Fruit fly (Drosophila melanogaster) whole organism, embryonic: Measurements from ENCODE around the gene CG33191.
A peak's percentile ranks its signal among the peaks of the same experiment; 100 is the strongest.

Source experiments
- B-H2 ChIP-seq: fragments of 200-800 bp; sonication (Bioruptor generic); optimal IDR thresholded peaks from 2 replicates; lab custom pipeline; 2018; ENCODE audit warnings: missing biosample characterization, mild to moderate bottlenecking, missing genetic modification characterization
- Blimp-1 ChIP-seq: fragments of 200-800 bp; sonication (Bioruptor generic); optimal IDR thresholded peaks from 3 replicates; lab custom pipeline; 2018; ENCODE audit warnings: missing biosample characterization, missing genetic modification characterization, mild to moderate bottlenecking, moderate library complexity, missing genetic modification reagents
- CG10267 ChIP-seq: fragments of 200-800 bp; sonication (Bioruptor generic); optimal IDR thresholded peaks from 2 replicates; lab custom pipeline; 2018; ENCODE audit warnings: missing biosample characterization, mild to moderate bottlenecking, missing genetic modification characterization, moderate library complexity
- CG10366 ChIP-seq: fragments of 200-800 bp; sonication (Bioruptor generic); IDR thresholded peaks from 2 replicates; pipeline ENCODE4 v1.3.6; 2022; ENCODE audit warnings: missing biosample characterization, missing genetic modification characterization
- CG11456 ChIP-seq: fragments of 200-800 bp; sonication (Bioruptor generic); IDR thresholded peaks from 3 replicates; pipeline ENCODE4 v1.3.6; 2022; ENCODE audit warnings: missing biosample characterization, missing genetic modification characterization
- CG12071 ChIP-seq: fragments of 200-800 bp; sonication (Bioruptor generic); optimal IDR thresholded peaks from 3 replicates; lab custom pipeline; 2018; ENCODE audit warnings: missing biosample characterization, mild to moderate bottlenecking, missing genetic modification characterization
- CG14710 ChIP-seq: fragments of 200-800 bp; sonication (Bioruptor generic); optimal IDR thresholded peaks from 3 replicates; lab custom pipeline; 2019; ENCODE audit warnings: missing biosample characterization, mild to moderate bottlenecking, missing genetic modification characterization, moderate library complexity
- CG15269 ChIP-seq: fragments of 200-800 bp; sonication (Bioruptor generic); optimal IDR thresholded peaks from 2 replicates; lab custom pipeline; 2018; ENCODE audit warnings: missing biosample characterization, mild to moderate bottlenecking, missing genetic modification characterization, moderate library complexity
- CG15514 ChIP-seq: fragments of 200-800 bp; sonication (Bioruptor generic); optimal IDR thresholded peaks from 3 replicates; lab custom pipeline; 2017; ENCODE audit warnings: missing biosample characterization, missing genetic modification characterization, mild to moderate bottlenecking, moderate library complexity, missing genetic modification reagents
- CG17829 ChIP-seq: fragments of 200-800 bp; optimal IDR thresholded peaks from 2 replicates; lab custom pipeline; 2019; ENCODE audit warnings: missing biosample characterization, mild to moderate bottlenecking, missing genetic modification characterization, moderate library complexity
- CG18476 ChIP-seq: fragments of 200-800 bp; sonication (Bioruptor generic); optimal IDR thresholded peaks from 2 replicates; lab custom pipeline; 2016; ENCODE audit warnings: missing biosample characterization, mild to moderate bottlenecking, missing genetic modification characterization
- CG3995 ChIP-seq: fragments of 200-800 bp; sonication (Bioruptor generic); optimal IDR thresholded peaks from 3 replicates; lab custom pipeline; 2016; ENCODE audit warnings: missing biosample characterization, missing genetic modification characterization
- CG6689 ChIP-seq: fragments of 200-800 bp; sonication (Bioruptor generic); IDR thresholded peaks from 2 replicates; pipeline ENCODE4 v1.3.6; 2022; ENCODE audit warnings: missing biosample characterization, missing genetic modification characterization
- CG6854 ChIP-seq: fragments of 200-800 bp; sonication (Bioruptor generic); optimal IDR thresholded peaks from 3 replicates; lab custom pipeline; 2017; ENCODE audit warnings: missing biosample characterization, mild to moderate bottlenecking, missing genetic modification characterization
- CG7928 ChIP-seq: fragments of 200-800 bp; sonication (Bioruptor generic); optimal IDR thresholded peaks from 2 replicates; lab custom pipeline; 2017; ENCODE audit warnings: missing biosample characterization, mild to moderate bottlenecking, missing genetic modification characterization
- CG8765 ChIP-seq: fragments of 200-800 bp; sonication (Bioruptor generic); IDR thresholded peaks from 2 replicates; pipeline ENCODE4 v1.3.6; 2022; ENCODE audit warnings: missing biosample characterization, missing genetic modification characterization
- CG8944 ChIP-seq: fragments of 200-800 bp; sonication (Bioruptor generic); optimal IDR thresholded peaks from 3 replicates; lab custom pipeline; 2016; ENCODE audit warnings: missing biosample characterization, missing genetic modification characterization
- HLH54F ChIP-seq: fragments of 200-800 bp; sonication (Bioruptor generic); optimal IDR thresholded peaks from 3 replicates; lab custom pipeline; 2016; ENCODE audit warnings: missing biosample characterization, missing genetic modification characterization
- Hmx ChIP-seq: fragments of 200-800 bp; sonication (Bioruptor generic); optimal IDR thresholded peaks from 2 replicates; lab custom pipeline; 2016; ENCODE audit warnings: missing biosample characterization, missing genetic modification characterization
- Hr51 ChIP-seq, 2 experiments: fragments of 200-800 bp; sonication (Bioruptor generic); optimal IDR thresholded peaks; 2 replicates in 1 of 2; 3 replicates in 1 of 2; lab custom pipeline; 2016 to 2018; ENCODE audit warnings: missing biosample characterization in 2 of 2, missing genetic modification characterization in 2 of 2, mild to moderate bottlenecking in 1 of 2, moderate library complexity in 1 of 2
- Mes4 ChIP-seq: fragments of 200-800 bp; sonication (Bioruptor generic); optimal IDR thresholded peaks from 2 replicates; lab custom pipeline; 2016; ENCODE audit warnings: missing biosample characterization, missing genetic modification characterization
- Mrtf ChIP-seq: fragments of 200-800 bp; sonication (Bioruptor generic); IDR thresholded peaks from 3 replicates; pipeline ENCODE4 v1.3.6; 2022; ENCODE audit warnings: missing biosample characterization, missing genetic modification characterization
- NC2α ChIP-seq: fragments of 200-800 bp; sonication (Bioruptor generic); optimal IDR thresholded peaks from 2 replicates; lab custom pipeline; 2016; ENCODE audit warnings: missing biosample characterization, missing genetic modification characterization
- NC2β ChIP-seq: fragments of 200-800 bp; sonication (Bioruptor generic); optimal IDR thresholded peaks from 2 replicates; lab custom pipeline; 2016; ENCODE audit warnings: missing biosample characterization, missing genetic modification characterization
- Nf-YB ChIP-seq: fragments of 200-800 bp; sonication (Bioruptor generic); optimal IDR thresholded peaks from 3 replicates; lab custom pipeline; 2019; ENCODE audit warnings: missing biosample characterization, mild to moderate bottlenecking, missing genetic modification characterization, moderate library complexity
- Sox102F ChIP-seq: fragments of 200-800 bp; sonication (Bioruptor generic); optimal IDR thresholded peaks from 2 replicates; lab custom pipeline; 2018; ENCODE audit warnings: missing biosample characterization, mild to moderate bottlenecking, missing genetic modification characterization, moderate library complexity
- Tbp ChIP-seq: fragments of >200 bp; optimal IDR thresholded peaks from 2 replicates; lab custom pipeline; 2018; ENCODE audit warnings: missing biosample characterization, missing genetic modification characterization
- Xbp1 ChIP-seq: fragments of 200-800 bp; sonication (Bioruptor generic); optimal IDR thresholded peaks from 3 replicates; lab custom pipeline; 2016; ENCODE audit warnings: missing biosample characterization, mild to moderate bottlenecking, missing genetic modification characterization
- YL-1 ChIP-seq: fragments of 200-800 bp; sonication (Bioruptor generic); optimal IDR thresholded peaks from 3 replicates; lab custom pipeline; 2017; ENCODE audit warnings: missing biosample characterization, mild to moderate bottlenecking, missing genetic modification characterization
- amos ChIP-seq: fragments of 200-800 bp; sonication (Bioruptor generic); IDR thresholded peaks from 2 replicates; pipeline ENCODE4 v1.3.6; 2022; ENCODE audit warnings: missing biosample characterization, missing genetic modification characterization; ENCODE audit not compliant: partially characterized antibody
- aop ChIP-seq: fragments of 200-800 bp; sonication (Bioruptor generic); IDR thresholded peaks from 2 replicates; pipeline ENCODE4 v1.3.6; 2022; ENCODE audit warnings: missing biosample characterization, missing genetic modification characterization
- ato ChIP-seq: fragments of 200-800 bp; sonication (Bioruptor generic); IDR thresholded peaks from 2 replicates; pipeline ENCODE4 v1.3.6; 2022; ENCODE audit warnings: missing biosample characterization, missing genetic modification characterization; ENCODE audit not compliant: partially characterized antibody
- ci ChIP-seq: fragments of 200-800 bp; sonication (Bioruptor generic); IDR thresholded peaks from 3 replicates; pipeline ENCODE4 v1.3.6; 2022; ENCODE audit warnings: missing biosample characterization, missing genetic modification characterization
- dimm ChIP-seq: fragments of 200-800 bp; sonication (Bioruptor generic); IDR thresholded peaks from 2 replicates; pipeline ENCODE4 v1.3.6; 2022; ENCODE audit warnings: missing biosample characterization, missing genetic modification characterization
- disco-r ChIP-seq: fragments of 200-800 bp; sonication (Bioruptor generic); optimal IDR thresholded peaks from 2 replicates; lab custom pipeline; 2016; ENCODE audit warnings: missing biosample characterization, missing genetic modification characterization
- dm ChIP-seq: fragments of 200-800 bp; sonication (Bioruptor generic); optimal IDR thresholded peaks from 3 replicates; lab custom pipeline; 2016; ENCODE audit warnings: missing biosample characterization, missing genetic modification characterization
- emc ChIP-seq: fragments of 200-800 bp; sonication (Bioruptor generic); optimal IDR thresholded peaks from 2 replicates; lab custom pipeline; 2016; ENCODE audit warnings: missing biosample characterization, missing genetic modification characterization
- fd96Cb ChIP-seq: fragments of 200-800 bp; sonication (Bioruptor generic); optimal IDR thresholded peaks from 2 replicates; lab custom pipeline; 2018; ENCODE audit warnings: missing biosample characterization, mild to moderate bottlenecking, missing genetic modification characterization, moderate library complexity
- gsb ChIP-seq: fragments of 200-800 bp; sonication (Bioruptor generic); IDR thresholded peaks from 2 replicates; pipeline ENCODE4 v1.3.6; 2022; ENCODE audit warnings: missing biosample characterization, missing genetic modification characterization
- hkb ChIP-seq, 2 experiments: fragments of 200-800 bp in 1 of 2; fragments of >200 bp in 1 of 2; sonication (Bioruptor generic) in 1 of 2; IDR thresholded peaks in 1 of 2; optimal IDR thresholded peaks in 1 of 2; 2 replicates each; pipeline versions ENCODE4 v1.3.6 to Lab custom; 2017 to 2022; ENCODE audit warnings: missing biosample characterization in 1 of 2, missing genetic modification characterization in 1 of 2
- klu ChIP-seq: fragments of 200-800 bp; sonication (Bioruptor generic); IDR thresholded peaks from 2 replicates; pipeline ENCODE4 v1.3.6; 2022; ENCODE audit warnings: missing biosample characterization, missing genetic modification characterization
- lab ChIP-seq: fragments of 200-800 bp; sonication (Bioruptor generic); optimal IDR thresholded peaks from 3 replicates; lab custom pipeline; 2017; ENCODE audit warnings: missing biosample characterization, missing genetic modification characterization, mild to moderate bottlenecking, moderate library complexity, missing genetic modification reagents
- pho ChIP-seq: fragments of 200-800 bp; sonication (Bioruptor generic); optimal IDR thresholded peaks from 2 replicates; lab custom pipeline; 2016; ENCODE audit warnings: missing biosample characterization, missing genetic modification characterization
- run ChIP-seq: fragments of 200-800 bp; sonication (Bioruptor generic); optimal IDR thresholded peaks from 3 replicates; lab custom pipeline; 2018; ENCODE audit warnings: missing biosample characterization, mild to moderate bottlenecking, missing genetic modification characterization
- schlank ChIP-seq: fragments of 200-800 bp; sonication (Bioruptor generic); optimal IDR thresholded peaks from 2 replicates; lab custom pipeline; 2018; ENCODE audit warnings: missing biosample characterization, mild to moderate bottlenecking, missing genetic modification characterization
- stc ChIP-seq: fragments of 200-800 bp; sonication (Bioruptor generic); IDR thresholded peaks from 2 replicates; pipeline ENCODE4 v1.3.6; 2022; ENCODE audit warnings: missing biosample characterization, missing genetic modification characterization
- vnd ChIP-seq: fragments of 200-800 bp; sonication (Bioruptor generic); IDR thresholded peaks from 3 replicates; pipeline ENCODE4 v1.3.6; 2022; ENCODE audit warnings: missing biosample characterization, missing genetic modification characterization; ENCODE audit not compliant: partially characterized antibody
- wor ChIP-seq: fragments of 200-800 bp; sonication (Bioruptor generic); IDR thresholded peaks from 2 replicates; pipeline ENCODE4 v1.3.6; 2022; ENCODE audit warnings: missing biosample characterization, missing genetic modification characterization
- z ChIP-seq: fragments of 200-800 bp; sonication (Bioruptor generic); IDR thresholded peaks from 3 replicates; pipeline ENCODE4 v1.3.6; 2022; ENCODE audit warnings: missing biosample characterization, missing genetic modification characterization

CG33191 gene

DNA sequence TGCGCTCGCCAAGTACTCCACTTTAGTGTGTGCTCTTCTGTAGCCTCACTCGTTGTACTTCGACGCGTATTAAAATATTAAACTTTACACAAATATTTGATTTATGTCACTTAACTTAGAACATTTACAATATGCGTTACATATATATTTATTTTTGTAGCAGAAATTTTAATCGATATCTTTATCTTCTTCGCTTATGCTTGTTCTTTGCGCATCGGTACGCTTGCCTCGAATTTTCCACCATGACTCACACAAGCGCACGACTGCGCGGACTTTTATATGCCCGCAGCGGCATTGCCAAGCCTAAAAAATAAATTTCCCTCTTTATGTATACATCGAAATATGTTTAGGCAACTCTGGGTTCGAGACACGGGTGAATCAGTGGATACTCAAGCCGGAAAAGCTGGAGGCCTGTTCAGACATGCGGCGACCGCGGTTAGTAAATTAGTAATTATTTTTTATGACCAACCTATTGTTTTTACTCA lies 40.7 kb upstream of the CG33191 start, which contains the start of gene aqz (continued):
- TF ChIP-seq Tbp (GFP tag; lab: Kevin White, UChicago) (peak; percentile 72), z (GFP tag; lab: Robert Waterston, UW) (peak; percentile 21; the same call in 1 of the 3 replicates), Xbp1 (GFP tag; lab: Kevin White, UChicago) (peak; percentile 58), CG11456 (GFP tag; lab: Robert Waterston, UW) (peak; percentile 84), YL-1 (GFP tag; lab: Kevin White, UChicago) (peak; percentile 89), ato (GFP tag; lab: Robert Waterston, UW) (0 out of 2 replicates have a peak, but pooled peaks have one; percentile 67), Blimp-1 (GFP tag; lab: Kevin White, UChicago) (no peak), run (tag; lab: Kevin White, UChicago) (peak; percentile 57), lab (GFP tag; lab: Kevin White, UChicago) (peak; percentile 80), HLH54F (GFP tag; lab: Kevin White, UChicago) (peak; percentile 72), B-H2 (GFP tag; lab: Kevin White, UChicago) (peak; percentile 74), CG12071 (GFP tag; lab: Kevin White, UChicago) (peak; percentile 71), CG15269 (tag; lab: Kevin White, UChicago) (no peak), fd96Cb (tag; lab: Kevin White, UChicago) (no peak), amos (GFP tag; lab: Robert Waterston, UW) (peak; percentile 73; the same call in 1 of the 2 replicates), klu (peak; percentile 28; the same call in 1 of the 2 replicates), Mes4 (GFP tag; lab: Kevin White, UChicago) (peak; percentile 59), CG6689 (GFP tag; lab: Robert Waterston, UW) (peak; percentile 35; the same call in 1 of the 2 replicates), emc (no peak), pho (GFP tag; lab: Kevin White, UChicago) (peak; percentile 67), CG10267 (tag; lab: Kevin White, UChicago) (peak; percentile 71), wor (GFP tag; lab: Robert Waterston, UW) (no peak), Nf-YB (GFP tag; lab: Kevin White, UChicago) (peak; percentile 31), NC2α (peak; percentile 91), Sox102F (GFP tag; lab: Kevin White, UChicago) (no peak), dimm (no peak), CG7928 (GFP tag; lab: Kevin White, UChicago) (peak; percentile 27), CG17829 (tag; lab: Kevin White, UChicago) (peak; percentile 77), gsb (GFP tag; lab: Robert Waterston, UW) (peak; percentile 49; the same call in 1 of the 2 replicates), dm (GFP tag; lab: Kevin White, UChicago) (peak; percentile 67), CG15514 (GFP tag; lab: Kevin White, UChicago) (peak; percentile 93), stc (GFP tag; lab: Robert Waterston, UW) (peak; percentile 43; the same call in 1 of the 2 replicates), CG10366 (GFP tag; lab: Robert Waterston, UW) (no peak), CG8944 (peak; percentile 51), CG3995 (no peak), ci (GFP tag; lab: Robert Waterston, UW) (peak; percentile 87), vnd (GFP tag; lab: Robert Waterston, UW) (peak; percentile 19; the same call in 1 of the 3 replicates), CG8765 (GFP tag; lab: Robert Waterston, UW) (peak; percentile 9; the same call in 1 of the 2 replicates), schlank (peak; percentile 37), Hr51 (GFP tag; optimal IDR thresholded peaks at IDR 0.05; lab: Kevin White, UChicago) (peak in 1 of 2 experiments; percentile 59), CG6854 (GFP tag; lab: Kevin White, UChicago) (peak; percentile 59), Hmx (GFP tag; lab: Kevin White, UChicago) (no peak), NC2β (GFP tag; lab: Kevin White, UChicago) (peak; percentile 81), Mrtf (no peak; the same call in 1 of the 3 replicates), CG18476 (GFP tag; lab: Kevin White, UChicago) (peak; percentile 3), hkb (optimal IDR thresholded peaks at IDR 0.05; lab: Kevin White, UChicago) (peak; percentile 27), hkb (GFP tag; IDR thresholded peaks at IDR 0.05; lab: Robert Waterston, UW) (peak; percentile 63), CG14710 (tag; lab: Kevin White, UChicago) (peak; percentile 96), aop (GFP tag; lab: Robert Waterston, UW) (0 out of 2 replicates have a peak, but pooled peaks have one; percentile 42), disco-r (GFP tag; lab: Kevin White, UChicago) (no peak)
